Fruit fly (Drosophila melanogaster): ENCODE measurements around the gene gammaTub37C.

gammaTub37C gene

DNA sequence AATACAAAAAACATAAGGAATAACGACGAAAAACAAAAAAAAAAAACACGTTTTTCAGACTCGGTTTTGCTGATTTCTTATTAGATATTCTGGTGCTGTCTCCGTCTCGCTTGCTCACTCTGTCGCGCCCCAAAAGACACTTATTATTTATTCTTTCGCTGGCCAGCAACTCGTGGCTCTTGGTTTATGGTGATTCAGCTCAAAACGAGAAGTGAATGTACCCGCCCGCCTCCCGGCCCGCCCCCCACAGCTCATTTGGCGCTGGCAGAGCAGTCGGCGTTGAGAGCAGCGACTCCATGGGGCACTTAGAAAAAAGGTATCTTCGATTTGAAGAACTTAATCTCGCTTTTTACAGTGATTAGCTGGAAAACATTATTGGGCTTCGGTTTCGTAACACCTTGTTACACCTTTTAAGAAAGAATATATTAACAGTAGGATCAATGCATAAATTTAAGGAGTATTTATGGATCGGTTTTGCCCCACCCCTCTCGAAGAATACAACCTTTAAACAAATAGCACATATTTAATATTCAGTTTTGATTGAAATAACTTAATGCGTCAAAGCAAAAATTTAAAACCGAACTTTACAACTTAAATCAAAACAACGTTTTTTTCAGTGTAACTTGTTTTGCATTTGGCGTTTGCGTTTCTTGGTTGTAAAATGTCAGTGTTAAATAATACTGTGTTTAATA is 43.9 kb downstream of the gammaTub37C start:
- TF ChIP-seq noc (tag; optimal IDR thresholded peaks at IDR 0.05) = peak; percentile 85

DNA sequence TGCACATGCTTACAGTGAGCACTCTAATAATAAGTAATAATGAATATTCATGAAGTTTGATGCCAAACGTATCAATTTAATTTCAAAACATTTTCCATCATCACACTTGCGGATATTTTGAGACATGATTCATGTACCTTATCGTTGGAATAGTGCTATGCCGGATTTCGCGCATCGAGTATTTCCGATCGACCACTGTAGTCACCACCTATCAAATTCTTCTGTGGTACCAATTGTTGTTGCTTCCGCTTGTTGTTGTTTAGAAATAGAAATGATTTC is 44.6 kb downstream of the gammaTub37C start:
- TF ChIP-seq noc (tag; optimal IDR thresholded peaks at IDR 0.05) = peak; percentile 58

dm6 chr2L:19140257-19140983 is 45.1 kb downstream of the gammaTub37C start:
- TF ChIP-seq noc (tag; optimal IDR thresholded peaks at IDR 0.05) = no peak

- no peak for TF ChIP-seq noc (tag; optimal IDR thresholded peaks at IDR 0.05)
Observed at dm6 chr2L:19139751-19140150, 45.8 kb downstream of the gammaTub37C start.

DNA sequence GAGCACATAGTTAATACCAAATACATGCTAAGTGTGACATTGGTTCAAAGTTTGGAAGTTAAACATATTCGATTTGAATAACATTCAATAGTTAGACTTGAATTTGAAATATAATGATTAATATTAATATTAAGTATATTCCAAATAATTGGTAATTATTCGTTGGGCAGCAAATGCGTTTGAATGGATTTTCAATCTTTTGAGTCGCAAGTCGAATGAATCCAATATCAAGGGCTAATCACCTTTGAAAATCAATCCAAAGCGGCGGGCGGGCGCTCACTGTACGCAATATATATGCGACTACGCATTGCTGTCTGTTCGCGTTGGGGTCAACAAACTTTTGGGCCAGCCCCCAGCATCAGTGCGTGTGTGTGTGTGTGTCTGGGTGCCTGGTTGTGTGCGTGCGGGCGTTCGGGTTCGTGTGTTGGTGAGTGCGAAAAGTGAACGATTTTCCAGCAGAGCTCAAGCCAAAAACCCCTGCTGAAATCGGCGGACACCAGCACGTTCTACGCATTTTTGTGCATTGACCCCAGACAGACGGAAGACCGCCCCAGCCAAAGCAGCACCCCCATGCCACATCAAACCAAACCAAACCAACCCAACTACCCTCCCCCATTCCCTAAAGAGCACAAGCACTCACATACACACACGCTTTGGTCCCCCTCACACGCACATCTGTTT is 47.0 kb downstream of the gammaTub37C start:
- TF ChIP-seq noc (tag; optimal IDR thresholded peaks at IDR 0.05) = no peak

dm6 chr2L:19137494-19138360 is 47.8 kb downstream of the gammaTub37C start:
- no peak for TF ChIP-seq noc (tag; optimal IDR thresholded peaks at IDR 0.05)

- TF ChIP-seq noc (tag; optimal IDR thresholded peaks at IDR 0.05) = no peak
Observed at dm6 chr2L:19136735-19137134, 48.8 kb downstream of the gammaTub37C start.

DNA sequence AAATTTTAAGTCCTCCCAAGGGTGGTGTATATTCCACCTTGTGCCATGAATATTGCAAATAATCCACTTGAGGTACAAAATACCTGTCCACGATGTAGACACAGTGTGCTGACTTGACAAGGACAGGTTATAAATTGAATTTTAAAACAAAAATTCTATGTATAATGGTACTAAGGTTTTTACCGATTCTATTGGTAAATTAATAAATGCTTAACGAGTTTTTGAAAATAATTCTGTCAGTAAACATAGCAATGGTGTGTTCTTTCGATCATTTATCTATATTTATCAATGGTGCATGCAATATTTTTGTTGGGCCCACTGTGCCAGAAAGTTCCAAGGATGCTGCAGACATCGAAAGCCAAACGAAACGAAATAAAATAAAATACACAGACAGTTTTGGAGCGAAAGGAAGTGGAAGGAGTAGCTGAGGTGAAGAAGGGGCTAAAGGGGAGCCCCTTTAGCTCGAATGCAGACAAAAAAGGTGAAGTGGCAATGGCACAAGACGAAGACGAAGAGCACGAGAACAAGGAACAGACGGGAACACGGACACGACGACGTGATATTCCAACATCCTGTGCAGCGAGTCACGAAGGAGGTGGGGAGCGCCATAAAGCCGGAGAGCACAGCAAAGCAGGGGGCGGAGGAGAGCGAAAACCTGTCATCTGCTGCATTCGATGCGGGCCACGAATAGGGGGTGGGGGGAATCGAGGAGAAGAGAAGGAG is 49.4 kb downstream of the gammaTub37C start:
- no peak for TF ChIP-seq noc (tag; optimal IDR thresholded peaks at IDR 0.05)

- peak; percentile 17 for TF ChIP-seq noc (tag; optimal IDR thresholded peaks at IDR 0.05)
Observed at dm6 chr2L:19134814-19135523, 50.6 kb downstream of the gammaTub37C start, which contains the start of gene Polr1D. TSS of gene Polr1D (minus strand) at chr2L:19135233.

- no peak for TF ChIP-seq noc (tag; optimal IDR thresholded peaks at IDR 0.05)
Observed at dm6 chr2L:19134366-19134689, 51.2 kb downstream of the gammaTub37C start.

All from whole organism, larva.